Fruit fly (Drosophila melanogaster): Measurements from ENCODE around the gene CG9213.

- no peak for TF ChIP-seq psq (optimal IDR thresholded peaks at IDR 0.05)
- no peak for TF ChIP-seq insv (optimal IDR thresholded peaks at IDR 0.05)
These were observed 34.4 kb downstream of the CG9213 start for dm6 chrX:15539856-15540488.
